Worm (Caenorhabditis elegans) whole organism, early embryonic: Measurements from ENCODE around the gene sre-13.

Experiments
- F13C5.2 ChIP-seq: sonication (generic microtip); optimal IDR thresholded peaks from 2 replicates; lab custom pipeline; 2017; ENCODE audit warnings: mild to moderate bottlenecking, missing genetic modification characterization, inconsistent platforms, missing compliant biosample characterization
- aly-1 ChIP-seq: sonication (generic microtip); optimal IDR thresholded peaks from 2 replicates; lab custom pipeline; 2016; ENCODE audit warnings: missing genetic modification characterization, missing compliant biosample characterization
- hnd-1 ChIP-seq: sonication (generic microtip); optimal IDR thresholded peaks from 2 replicates; lab custom pipeline; 2016; ENCODE audit warnings: missing genetic modification characterization, missing compliant biosample characterization

DNA sequence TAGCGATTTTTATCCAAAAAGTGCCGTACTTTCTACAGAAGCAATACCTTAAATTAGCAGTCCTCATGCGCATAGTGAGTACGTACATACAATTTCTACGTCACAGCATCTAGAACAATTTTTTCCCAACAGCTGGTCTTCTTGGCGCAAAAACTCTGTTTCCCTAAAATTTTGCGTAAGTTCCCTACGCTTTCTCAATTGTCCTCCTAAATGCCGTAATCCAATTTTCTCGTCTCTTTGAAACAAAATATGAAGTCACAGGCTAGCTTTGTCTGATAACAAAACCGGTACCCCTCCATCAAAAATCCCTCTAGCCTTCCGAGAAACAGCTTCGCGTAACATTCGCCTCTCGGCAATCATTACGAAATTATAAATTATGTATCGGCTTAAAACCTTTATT is 3.8 kb downstream of the sre-13 start, which contains the start of gene C38C6.3:
- no peak for TF ChIP-seq hnd-1 (tag; lab: Kevin White, UChicago)
- no peak for TF ChIP-seq aly-1
- TF ChIP-seq F13C5.2 (tag; lab: Kevin White, UChicago), result no peak
